Worm (Caenorhabditis elegans) whole organism, early embryonic: ENCODE results near the gene gei-13.

ENCODE experiments used
- ama-1 ChIP-seq: fragments of 150-350 bp; optimal IDR thresholded peaks from 2 replicates; lab custom pipeline; 2014
- ceh-36 ChIP-seq: sonication (generic microtip); optimal IDR thresholded peaks from 2 replicates; lab custom pipeline; 2016; ENCODE audit warnings: missing genetic modification characterization, inconsistent platforms, missing compliant biosample characterization
- ets-7 ChIP-seq: sonication (generic microtip); optimal IDR thresholded peaks from 2 replicates; lab custom pipeline; 2016; ENCODE audit warnings: missing genotype, missing genetic modification characterization, missing compliant biosample characterization
- scrt-1 ChIP-seq: fragments of 200-800 bp; sonication (Bioruptor generic); IDR thresholded peaks from 2 replicates; pipeline ENCODE4 v1.3.6; 2022; ENCODE audit warnings: missing genetic modification characterization, missing compliant biosample characterization
- tbx-11 ChIP-seq: fragments of 200-800 bp; sonication (Bioruptor generic); IDR thresholded peaks from 2 replicates; pipeline ENCODE4 v1.3.6; 2022; ENCODE audit warnings: missing genetic modification characterization, missing compliant biosample characterization

DNA sequence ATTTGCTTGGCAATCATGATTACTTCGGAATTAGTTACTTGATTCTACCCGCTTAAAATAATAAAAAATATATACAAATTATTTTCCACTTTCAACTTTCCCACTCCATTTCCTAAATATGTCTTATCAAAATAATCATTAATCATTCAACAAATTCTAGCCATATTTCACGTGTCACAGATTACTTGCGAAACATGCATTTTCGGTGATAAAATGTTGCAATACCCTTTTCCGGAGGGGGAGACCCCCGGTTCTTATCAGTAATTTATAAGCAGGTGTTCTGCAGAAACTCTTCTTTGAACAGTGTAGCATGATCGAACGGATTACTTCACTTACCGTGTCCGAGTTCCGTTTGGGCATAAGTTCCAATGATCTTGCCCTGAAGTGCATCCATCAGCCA, 46.7 kb downstream of the gei-13 start:
- TF ChIP-seq ama-1 (no peak), tbx-11 (GFP tag; lab: Robert Waterston, UW) (no peak), ceh-36 (tag; lab: Kevin White, UChicago) (no peak), ets-7 (tag; lab: Kevin White, UChicago) (no peak), scrt-1 (GFP tag; lab: Robert Waterston, UW) (no peak)
